Worm (Caenorhabditis elegans): ENCODE measurements around the gene C08F11.1.

The C08F11.1 gene

ce11 chrIV:13632613-13633012 lies 9.0 kb downstream of the C08F11.1 start:
- TF ChIP-seq hlh-17 (GFP tag; optimal IDR thresholded peaks at IDR 0.05; ENCODE audit: borderline replicate concordance) = no peak
- no peak for TF ChIP-seq ztf-11 (tag; optimal IDR thresholded peaks at IDR 0.05)
- TF ChIP-seq sox-4 (tag; optimal IDR thresholded peaks at IDR 0.05) = no peak
- no peak for TF ChIP-seq ceh-90 (tag; optimal IDR thresholded peaks at IDR 0.05)
- TF ChIP-seq unc-130 (tag; optimal IDR thresholded peaks at IDR 0.05) = no peak
- no peak for TF ChIP-seq unc-62 (GFP tag; optimal IDR thresholded peaks at IDR 0.05)

ce11 chrIV:13633165-13633564 lies 9.5 kb downstream of the C08F11.1 start, which contains the start of gene fbxa-98:
TSS of gene fbxa-98 (plus strand) at chrIV:13633407.
- TF ChIP-seq ztf-4 (tag; optimal IDR thresholded peaks at IDR 0.05) (no peak), lin-15B (tag; optimal IDR thresholded peaks at IDR 0.05) (no peak), C34B4.2 (tag; optimal IDR thresholded peaks at IDR 0.05) (no peak), fkh-10 (GFP tag; optimal IDR thresholded peaks at IDR 0.05) (no peak), aha-1 (tag; optimal IDR thresholded peaks at IDR 0.05) (no peak), tbx-2 (tag; optimal IDR thresholded peaks at IDR 0.05) (no peak), ces-1 (GFP tag; optimal IDR thresholded peaks at IDR 0.05) (no peak), nhr-84 (tag; optimal IDR thresholded peaks at IDR 0.05) (no peak), xbp-1 (tag; optimal IDR thresholded peaks at IDR 0.05) (no peak), grh-1 (GFP tag; IDR thresholded peaks at IDR 0.05) (no peak), elt-2 (tag; optimal IDR thresholded peaks at IDR 0.05) (no peak), swsn-7 (tag; optimal IDR thresholded peaks at IDR 0.05) (no peak), mep-1 (tag; optimal IDR thresholded peaks at IDR 0.05) (no peak), mdl-1 (tag; optimal IDR thresholded peaks at IDR 0.05) (no peak), lin-39 (tag; optimal IDR thresholded peaks at IDR 0.05) (no peak), blmp-1 (tag; optimal IDR thresholded peaks at IDR 0.05) (no peak), efl-3 (GFP tag; optimal IDR thresholded peaks at IDR 0.05) (no peak), vab-15 (tag; optimal IDR thresholded peaks at IDR 0.05) (no peak), F16B12.6 (tag; optimal IDR thresholded peaks at IDR 0.05) (no peak)

- no peak for TF ChIP-seq tlp-1 (tag; optimal IDR thresholded peaks at IDR 0.05)
- TF ChIP-seq unc-30 (tag; optimal IDR thresholded peaks at IDR 0.05) = no peak
- no peak for TF ChIP-seq mdl-1 (tag; optimal IDR thresholded peaks at IDR 0.05)
- no peak for TF ChIP-seq nhr-85 (tag)
- no peak for TF ChIP-seq hlh-17 (GFP tag; optimal IDR thresholded peaks at IDR 0.05; ENCODE audit: borderline replicate concordance)
- TF ChIP-seq egl-27 (tag; optimal IDR thresholded peaks at IDR 0.05) = no peak
- no peak for TF ChIP-seq pag-3 (tag; optimal IDR thresholded peaks at IDR 0.05; ENCODE audit: borderline replicate concordance, insufficient read depth)
- TF ChIP-seq xbp-1 (tag; optimal IDR thresholded peaks at IDR 0.05) = no peak
These were observed 13.3 kb downstream of the C08F11.1 start, which contains the start of gene C08F11.7 for ce11 chrIV:13636975-13637374. TSS of gene C08F11.7 (plus strand) at chrIV:13637275.

ce11 chrIV:13639027-13639426 lies 15.4 kb downstream of the C08F11.1 start, which contains the start of gene ugt-22:
TSS of gene ugt-22 (plus strand) at chrIV:13639260.
- no peak for TF ChIP-seq mab-9 (GFP tag; IDR thresholded peaks at IDR 0.05)
- peak; percentile 1 for TF ChIP-seq tlp-1 (tag; optimal IDR thresholded peaks at IDR 0.05)
- no peak for TF ChIP-seq nhr-90 (tag; optimal IDR thresholded peaks at IDR 0.05; ENCODE audit: poor library complexity)
- TF ChIP-seq efl-3 (GFP tag; optimal IDR thresholded peaks at IDR 0.05) = no peak
- TF ChIP-seq efl-1 (optimal IDR thresholded peaks at IDR 0.05) = no peak
- peak in 1 of 2 experiments; percentile 66 for TF ChIP-seq efl-1 (GFP tag; optimal IDR thresholded peaks at IDR 0.05 in 1 of 2)
- peak in 1 of 2 experiments; percentile 8 for TF ChIP-seq lin-35 (GFP tag; optimal IDR thresholded peaks at IDR 0.05)
- no peak for TF ChIP-seq elt-3 (tag; optimal IDR thresholded peaks at IDR 0.05)
- peak; percentile 80 for TF ChIP-seq elt-2 (tag; optimal IDR thresholded peaks at IDR 0.05)
- no peak for TF ChIP-seq fkh-10 (GFP tag; optimal IDR thresholded peaks at IDR 0.05)
- no peak for TF ChIP-seq unc-62 (GFP tag; optimal IDR thresholded peaks at IDR 0.05)
- no peak for TF ChIP-seq ceh-88 (GFP tag; IDR thresholded peaks at IDR 0.05)
